Fruit fly (Drosophila melanogaster) whole organism, embryonic: ENCODE results near the gene IntS10.

Source experiments
- B-H1 ChIP-seq: fragments of 200-800 bp; sonication (Bioruptor generic); IDR thresholded peaks from 3 replicates; pipeline ENCODE4 v1.3.6; 2022; ENCODE audit warnings: missing biosample characterization, missing genetic modification characterization
- B-H2 ChIP-seq: fragments of 200-800 bp; sonication (Bioruptor generic); optimal IDR thresholded peaks from 2 replicates; lab custom pipeline; 2018; ENCODE audit warnings: missing biosample characterization, mild to moderate bottlenecking, missing genetic modification characterization
- CG10147 ChIP-seq: fragments of 200-800 bp; sonication (Bioruptor generic); optimal IDR thresholded peaks from 2 replicates; lab custom pipeline; 2019; ENCODE audit warnings: missing biosample characterization, mild to moderate bottlenecking, missing genetic modification characterization, moderate library complexity
- CG12391 ChIP-seq: fragments of 200-800 bp; sonication (Bioruptor generic); optimal IDR thresholded peaks from 3 replicates; lab custom pipeline; 2018; ENCODE audit warnings: missing biosample characterization, mild to moderate bottlenecking, missing genetic modification characterization, moderate library complexity
- CG12659 ChIP-seq: fragments of 200-800 bp; sonication (Bioruptor generic); optimal IDR thresholded peaks from 3 replicates; lab custom pipeline; 2017; ENCODE audit warnings: mild to moderate bottlenecking, missing biosample characterization, missing genetic modification reagents, missing genetic modification characterization
- CG12769 ChIP-seq: fragments of 200-800 bp; sonication (Bioruptor generic); optimal IDR thresholded peaks from 2 replicates; lab custom pipeline; 2019; ENCODE audit warnings: missing biosample characterization, mild to moderate bottlenecking, missing genetic modification characterization, moderate library complexity
- CG15269 ChIP-seq: fragments of 200-800 bp; sonication (Bioruptor generic); optimal IDR thresholded peaks from 2 replicates; lab custom pipeline; 2018; ENCODE audit warnings: missing biosample characterization, mild to moderate bottlenecking, missing genetic modification characterization, moderate library complexity
- CG15514 ChIP-seq: fragments of 200-800 bp; sonication (Bioruptor generic); optimal IDR thresholded peaks from 3 replicates; lab custom pipeline; 2017; ENCODE audit warnings: missing biosample characterization, missing genetic modification characterization, mild to moderate bottlenecking, moderate library complexity, missing genetic modification reagents
- CG1602 ChIP-seq: fragments of 200-800 bp; sonication (Bioruptor generic); optimal IDR thresholded peaks from 3 replicates; lab custom pipeline; 2016; ENCODE audit warnings: missing biosample characterization, missing genetic modification characterization
- CG18011 ChIP-seq: fragments of 200-800 bp; sonication (Bioruptor generic); optimal IDR thresholded peaks from 2 replicates; lab custom pipeline; 2017; ENCODE audit warnings: missing biosample characterization, missing genetic modification characterization, mild to moderate bottlenecking, moderate library complexity, missing genotype
- CG30020 ChIP-seq: fragments of 200-800 bp; optimal IDR thresholded peaks from 2 replicates; lab custom pipeline; 2019; ENCODE audit warnings: missing biosample characterization, mild to moderate bottlenecking, missing genetic modification characterization, moderate library complexity
- CG31388 ChIP-seq: fragments of 200-800 bp; sonication (Bioruptor generic); optimal IDR thresholded peaks from 2 replicates; lab custom pipeline; 2016; ENCODE audit warnings: missing biosample characterization, missing genetic modification characterization
- CG3163 ChIP-seq: fragments of 200-800 bp; sonication (Bioruptor generic); optimal IDR thresholded peaks from 3 replicates; lab custom pipeline; 2016; ENCODE audit warnings: missing biosample characterization, missing genetic modification characterization
- CG34376 ChIP-seq: fragments of 200-800 bp; sonication (Bioruptor generic); optimal IDR thresholded peaks from 2 replicates; lab custom pipeline; 2018; ENCODE audit warnings: missing biosample characterization, mild to moderate bottlenecking, missing genetic modification characterization
- CG34422 ChIP-seq: fragments of 200-800 bp; sonication (Bioruptor generic); IDR thresholded peaks from 3 replicates; pipeline ENCODE4 v1.3.6; 2022; ENCODE audit warnings: missing biosample characterization, missing genetic modification characterization
- CG4282 ChIP-seq: fragments of 200-800 bp; sonication (Bioruptor generic); optimal IDR thresholded peaks from 2 replicates; lab custom pipeline; 2016; ENCODE audit warnings: missing biosample characterization, missing genetic modification characterization
- CG6689 ChIP-seq: fragments of 200-800 bp; sonication (Bioruptor generic); IDR thresholded peaks from 2 replicates; pipeline ENCODE4 v1.3.6; 2022; ENCODE audit warnings: missing biosample characterization, missing genetic modification characterization
- CG7745 ChIP-seq: fragments of 200-800 bp; sonication (Bioruptor generic); optimal IDR thresholded peaks from 2 replicates; lab custom pipeline; 2018; ENCODE audit warnings: missing biosample characterization, mild to moderate bottlenecking, missing genetic modification characterization, moderate library complexity
- CG7987 ChIP-seq: fragments of 200-800 bp; sonication (Bioruptor generic); optimal IDR thresholded peaks from 2 replicates; lab custom pipeline; 2018; ENCODE audit warnings: missing biosample characterization, mild to moderate bottlenecking, missing genetic modification characterization, moderate library complexity
- CG9817 ChIP-seq: fragments of 200-800 bp; sonication (Bioruptor generic); optimal IDR thresholded peaks from 2 replicates; lab custom pipeline; 2018; ENCODE audit warnings: missing biosample characterization, mild to moderate bottlenecking, missing genetic modification characterization, moderate library complexity
- CG9932 ChIP-seq: fragments of 200-800 bp; sonication (Bioruptor generic); IDR thresholded peaks from 2 replicates; pipeline ENCODE4 v1.3.6; 2022; ENCODE audit warnings: missing biosample characterization, missing genetic modification characterization
- Dek ChIP-seq: fragments of 200-800 bp; sonication (Bioruptor generic); optimal IDR thresholded peaks from 3 replicates; lab custom pipeline; 2019; ENCODE audit warnings: missing biosample characterization, mild to moderate bottlenecking, missing genetic modification characterization, moderate library complexity
- Dll ChIP-seq: fragments of 200-800 bp; sonication (Bioruptor generic); IDR thresholded peaks from 4 replicates; pipeline ENCODE4 v1.3.6; 2022; ENCODE audit warnings: missing biosample characterization, missing genetic modification characterization; ENCODE audit not compliant: partially characterized antibody
- Doc2 ChIP-seq: fragments of 200-800 bp; sonication (Bioruptor generic); IDR thresholded peaks from 2 replicates; pipeline ENCODE4 v1.3.6; 2022; ENCODE audit warnings: missing biosample characterization, missing genetic modification characterization
- Dp ChIP-seq: fragments of 200-800 bp; sonication (Bioruptor generic); optimal IDR thresholded peaks from 2 replicates; lab custom pipeline; 2018; ENCODE audit warnings: missing biosample characterization, mild to moderate bottlenecking, missing genetic modification characterization, moderate library complexity
- Hr39 ChIP-seq: fragments of >200 bp; optimal IDR thresholded peaks from 2 replicates; lab custom pipeline; 2017
- MESR4 ChIP-seq: fragments of 200-800 bp; sonication (Bioruptor generic); optimal IDR thresholded peaks from 2 replicates; lab custom pipeline; 2018; ENCODE audit warnings: missing biosample characterization, mild to moderate bottlenecking, missing genetic modification characterization, moderate library complexity
- NFAT ChIP-seq: fragments of 200-800 bp; sonication (Bioruptor generic); IDR thresholded peaks from 2 replicates; pipeline ENCODE4 v1.3.6; 2022; ENCODE audit warnings: missing biosample characterization, missing genetic modification characterization
- Nf-YB ChIP-seq: fragments of 200-800 bp; sonication (Bioruptor generic); optimal IDR thresholded peaks from 3 replicates; lab custom pipeline; 2019; ENCODE audit warnings: missing biosample characterization, mild to moderate bottlenecking, missing genetic modification characterization, moderate library complexity
- Nf-YC ChIP-seq: fragments of 200-800 bp; optimal IDR thresholded peaks from 3 replicates; lab custom pipeline; 2019; ENCODE audit warnings: missing biosample characterization, mild to moderate bottlenecking, missing genetic modification characterization, moderate library complexity
- NfI ChIP-seq: fragments of 200-800 bp; sonication (Bioruptor generic); optimal IDR thresholded peaks from 3 replicates; lab custom pipeline; 2018; ENCODE audit warnings: missing biosample characterization, mild to moderate bottlenecking, missing genetic modification characterization, moderate library complexity
- Pdp1 ChIP-seq, 2 experiments: fragments of 200-800 bp; sonication (Bioruptor generic); optimal IDR thresholded peaks; 3 replicates each; lab custom pipeline; 2016; ENCODE audit warnings: missing biosample characterization in 2 of 2, missing genetic modification characterization in 2 of 2, mild to moderate bottlenecking in 1 of 2, moderate library complexity in 1 of 2
- Sry-β ChIP-seq: fragments of 200-800 bp; sonication (Bioruptor generic); optimal IDR thresholded peaks from 2 replicates; lab custom pipeline; 2018; ENCODE audit warnings: missing biosample characterization, mild to moderate bottlenecking, missing genetic modification characterization, moderate library complexity
- Sry-δ ChIP-seq: fragments of 200-800 bp; sonication (Bioruptor generic); optimal IDR thresholded peaks from 2 replicates; lab custom pipeline; 2016; ENCODE audit warnings: missing biosample characterization, missing genetic modification characterization
- Stat92E ChIP-seq, 3 experiments: fragments of >200 bp in 2 of 3; fragments of 200-800 bp in 1 of 3; sonication (Bioruptor generic) in 1 of 3; optimal IDR thresholded peaks; 2 replicates each; lab custom pipeline; 2017 to 2019; ENCODE audit warnings: missing biosample characterization in 3 of 3, missing genetic modification characterization in 3 of 3, mild to moderate bottlenecking in 1 of 3, moderate library complexity in 1 of 3
- YL-1 ChIP-seq: fragments of 200-800 bp; sonication (Bioruptor generic); optimal IDR thresholded peaks from 3 replicates; lab custom pipeline; 2017; ENCODE audit warnings: missing biosample characterization, mild to moderate bottlenecking, missing genetic modification characterization
- aop ChIP-seq: fragments of 200-800 bp; sonication (Bioruptor generic); IDR thresholded peaks from 2 replicates; pipeline ENCODE4 v1.3.6; 2022; ENCODE audit warnings: missing biosample characterization, missing genetic modification characterization
- bowl ChIP-seq: fragments of 200-800 bp; sonication (Bioruptor generic); IDR thresholded peaks from 2 replicates; pipeline ENCODE4 v1.3.6; 2022; ENCODE audit warnings: missing biosample characterization, missing genetic modification characterization
- btn ChIP-seq: fragments of 200-800 bp; sonication (Bioruptor generic); optimal IDR thresholded peaks from 2 replicates; lab custom pipeline; 2016; ENCODE audit warnings: missing biosample characterization, missing genetic modification characterization
- ci ChIP-seq: fragments of 200-800 bp; sonication (Bioruptor generic); IDR thresholded peaks from 3 replicates; pipeline ENCODE4 v1.3.6; 2022; ENCODE audit warnings: missing biosample characterization, missing genetic modification characterization
- crp ChIP-seq, 2 experiments: fragments of 200-800 bp; sonication (Bioruptor generic); optimal IDR thresholded peaks; 2 replicates in 1 of 2; 3 replicates in 1 of 2; lab custom pipeline; 2017; ENCODE audit warnings: missing biosample characterization in 2 of 2, missing genetic modification characterization in 2 of 2, mild to moderate bottlenecking in 1 of 2, moderate library complexity in 1 of 2
- da ChIP-seq: fragments of 200-800 bp; sonication (Bioruptor generic); optimal IDR thresholded peaks from 2 replicates; lab custom pipeline; 2016; ENCODE audit warnings: missing biosample characterization, missing genetic modification characterization
- fu2 ChIP-seq: fragments of 200-800 bp; sonication (Bioruptor generic); optimal IDR thresholded peaks from 2 replicates; lab custom pipeline; 2016; ENCODE audit warnings: missing biosample characterization, missing genetic modification characterization
- her ChIP-seq: fragments of 200-800 bp; sonication (Bioruptor generic); optimal IDR thresholded peaks from 2 replicates; lab custom pipeline; 2016; ENCODE audit warnings: missing biosample characterization, missing genetic modification characterization
- maf-S ChIP-seq: fragments of 200-800 bp; sonication (Bioruptor generic); optimal IDR thresholded peaks from 2 replicates; lab custom pipeline; 2016; ENCODE audit warnings: missing biosample characterization, missing genetic modification characterization
- nau ChIP-seq: fragments of 200-800 bp; sonication (Bioruptor generic); optimal IDR thresholded peaks from 3 replicates; lab custom pipeline; 2017; ENCODE audit warnings: missing biosample characterization, mild to moderate bottlenecking, missing genetic modification characterization, missing genetic modification reagents
- prd ChIP-seq, 3 experiments: fragments of >200 bp in 2 of 3; fragments of 200-800 bp in 1 of 3; sonication (Bioruptor generic) in 1 of 3; optimal IDR thresholded peaks in 2 of 3; IDR thresholded peaks in 1 of 3; 2 replicates in 2 of 3; 3 replicates in 1 of 3; pipeline versions ENCODE4 v1.3.6 to Lab custom; 2017 to 2022; ENCODE audit warnings: missing biosample characterization in 1 of 3, missing genetic modification characterization in 1 of 3
- so ChIP-seq: fragments of 200-800 bp; sonication (Bioruptor generic); IDR thresholded peaks from 3 replicates; pipeline ENCODE4 v1.3.6; 2022; ENCODE audit warnings: missing biosample characterization, missing genetic modification characterization
- unc-4 ChIP-seq: fragments of 200-800 bp; sonication (Bioruptor generic); IDR thresholded peaks from 2 replicates; pipeline ENCODE4 v1.3.6; 2022; ENCODE audit warnings: missing biosample characterization, missing genetic modification characterization; ENCODE audit not compliant: partially characterized antibody
- vnd ChIP-seq: fragments of 200-800 bp; sonication (Bioruptor generic); IDR thresholded peaks from 3 replicates; pipeline ENCODE4 v1.3.6; 2022; ENCODE audit warnings: missing biosample characterization, missing genetic modification characterization; ENCODE audit not compliant: partially characterized antibody

IntS10 gene

dm6 chr3L:3809943-3810342 lies 3.4 kb downstream of the IntS10 start, which contains the start of gene CG32262 (continued):
- TF ChIP-seq unc-4: peak; percentile 65
- TF ChIP-seq CG9817: no peak
- 0 out of 2 replicates have a peak, but pooled peaks have one; percentile 27 for TF ChIP-seq CG9932 (GFP tag; lab: Robert Waterston, UW)
- no peak for TF ChIP-seq CG7987 (GFP tag; lab: Kevin White, UChicago)
- TF ChIP-seq NfI (GFP tag; lab: Kevin White, UChicago): peak; percentile 12
- TF ChIP-seq CG12659: no peak
- TF ChIP-seq NFAT (GFP tag; lab: Robert Waterston, UW): no peak
- TF ChIP-seq Pdp1 (GFP tag; optimal IDR thresholded peaks at IDR 0.05; lab: Kevin White, UChicago): peak in 1 of 2 experiments; percentile 82
- no peak for TF ChIP-seq CG30020
- no peak for TF ChIP-seq Dek (tag; lab: Kevin White, UChicago)
- TF ChIP-seq her (GFP tag; lab: Kevin White, UChicago): peak; percentile 11
- no peak for TF ChIP-seq Doc2 (GFP tag; lab: Robert Waterston, UW)
- peak; percentile 92 for TF ChIP-seq MESR4
- TF ChIP-seq fu2: no peak
- TF ChIP-seq YL-1: no peak
- TF ChIP-seq CG31388 (GFP tag; lab: Kevin White, UChicago): no peak
- TF ChIP-seq bowl (GFP tag; lab: Robert Waterston, UW): no peak
- TF ChIP-seq CG1602 (GFP tag; lab: Kevin White, UChicago): no peak
- peak; percentile 9 for TF ChIP-seq CG34376
- no peak for TF ChIP-seq maf-S (GFP tag; lab: Kevin White, UChicago)
- TF ChIP-seq Nf-YC (tag; lab: Kevin White, UChicago): no peak
- no peak for TF ChIP-seq so
- 0 out of 3 replicates have a peak, but pooled peaks have one; percentile 29 for TF ChIP-seq ci
- no peak for TF ChIP-seq B-H1 (GFP tag; lab: Robert Waterston, UW)
- peak in 1 of 2 experiments; percentile 91 for TF ChIP-seq crp (GFP tag; optimal IDR thresholded peaks at IDR 0.05; lab: Kevin White, UChicago)
- no peak for TF ChIP-seq btn (GFP tag; lab: Kevin White, UChicago)
- TF ChIP-seq CG12769 (tag; lab: Kevin White, UChicago): peak; percentile 16
- no peak for TF ChIP-seq CG3163 (GFP tag; lab: Kevin White, UChicago)
- peak; percentile 17 for TF ChIP-seq CG10147 (GFP tag; lab: Kevin White, UChicago)
- TF ChIP-seq CG7745 (tag; lab: Kevin White, UChicago): no peak
- TF ChIP-seq Sry-δ (GFP tag; lab: Kevin White, UChicago): peak; percentile 82
- TF ChIP-seq Nf-YB (GFP tag; lab: Kevin White, UChicago): no peak
- TF ChIP-seq Dll (GFP tag; lab: Robert Waterston, UW): peak; percentile 70
- no peak for TF ChIP-seq CG15269 (tag; lab: Kevin White, UChicago)
- TF ChIP-seq CG18011: peak; percentile 92
- TF ChIP-seq prd (optimal IDR thresholded peaks at IDR 0.05; lab: Kevin White, UChicago): no peak
- TF ChIP-seq prd (GFP tag; IDR thresholded peaks at IDR 0.05; lab: Robert Waterston, UW): no peak
- TF ChIP-seq Stat92E (GFP tag; optimal IDR thresholded peaks at IDR 0.05; lab: Kevin White, UChicago): peak in 1 of 3 experiments; percentile 35
- no peak for TF ChIP-seq da (GFP tag; lab: Kevin White, UChicago)
- no peak for TF ChIP-seq nau (GFP tag; lab: Kevin White, UChicago)

dm6 chr3L:3811089-3811488 lies 4.6 kb downstream of the IntS10 start, which contains the start of the genes CG32263 and PIG-B:
CG32263 (minus strand) TSS chr3L:3811114.
PIG-B (plus strand) TSS chr3L:3811263.
- TF ChIP-seq Dll (GFP tag; lab: Robert Waterston, UW) (peak; percentile 69; the same call in 3 of the 4 replicates), CG4282 (GFP tag; lab: Kevin White, UChicago) (peak; percentile 4), CG34422 (GFP tag; lab: Robert Waterston, UW) (peak; percentile 44; the same call in 1 of the 3 replicates), Sry-β (GFP tag; lab: Kevin White, UChicago) (peak; percentile 1), YL-1 (peak; percentile 65), B-H2 (GFP tag; lab: Kevin White, UChicago) (peak; percentile 39), CG6689 (GFP tag; lab: Robert Waterston, UW) (no peak), unc-4 (peak; percentile 66), Hr39 (lab: Kevin White, UChicago) (no peak), vnd (GFP tag; lab: Robert Waterston, UW) (peak; percentile 46; the same call in 1 of the 3 replicates), aop (no peak), CG12391 (tag; lab: Kevin White, UChicago) (no peak), CG15514 (GFP tag; lab: Kevin White, UChicago) (peak; percentile 42), Dp (peak; percentile 47)
